Fruit fly (Drosophila melanogaster) whole organism, pupa: ENCODE measurements around the gene Ugt301D1.

Source experiments
- CG8301 ChIP-seq: fragments of 200-800 bp; sonication (Bioruptor generic); optimal IDR thresholded peaks from 2 replicates; lab custom pipeline; 2018; ENCODE audit warnings: missing biosample characterization, mild to moderate bottlenecking, missing genetic modification characterization
- D1 ChIP-seq: fragments of 200-800 bp; sonication (Bioruptor generic); optimal IDR thresholded peaks from 2 replicates; lab custom pipeline; 2018; ENCODE audit warnings: missing biosample characterization, mild to moderate bottlenecking, missing genetic modification characterization, moderate library complexity
- fd96Ca ChIP-seq: fragments of 200-800 bp; sonication (Bioruptor generic); IDR thresholded peaks from 3 replicates; pipeline ENCODE4 v1.3.6; 2022; ENCODE audit warnings: missing biosample characterization, missing genetic modification characterization

- TF ChIP-seq D1 (tag; lab: Kevin White, UChicago): no peak
- no peak; the same call in 2 of the 3 replicates for TF ChIP-seq fd96Ca (GFP tag; lab: Robert Waterston, UW)
- TF ChIP-seq CG8301 (tag; lab: Kevin White, UChicago): no peak
Measured at dm6 chr2L:18485211-18485610, 24.1 kb upstream of the Ugt301D1 start, which contains the start of gene grnd.
